Worm (Caenorhabditis elegans): Measurements from ENCODE around the gene W04D2.4.

Gene W04D2.4

ce11 chrV:12540018-12540417 lies 42.5 kb upstream of the W04D2.4 start:
- no peak for TF ChIP-seq snpc-4 (tag; optimal IDR thresholded peaks at IDR 0.05)
- TF ChIP-seq elt-1 (tag; optimal IDR thresholded peaks at IDR 0.05; ENCODE audit: borderline replicate concordance, insufficient read depth): no peak
- no peak for TF ChIP-seq hlh-1 (tag; optimal IDR thresholded peaks at IDR 0.05)

- TF ChIP-seq ceh-83 (GFP tag; optimal IDR thresholded peaks at IDR 0.05) (no peak), ces-1 (GFP tag; optimal IDR thresholded peaks at IDR 0.05) (peak; percentile 3)
Measured at ce11 chrV:12538984-12539852, 41.7 kb upstream of the W04D2.4 start.

- TF ChIP-seq unc-120 (tag; optimal IDR thresholded peaks at IDR 0.05; ENCODE audit: poor library complexity, severe bottlenecking) (no peak), snpc-4 (tag; optimal IDR thresholded peaks at IDR 0.05) (no peak), elt-3 (tag; optimal IDR thresholded peaks at IDR 0.05) (no peak), ham-2 (GFP tag; optimal IDR thresholded peaks at IDR 0.05) (no peak), hlh-1 (tag; optimal IDR thresholded peaks at IDR 0.05) (no peak), ceh-83 (GFP tag; optimal IDR thresholded peaks at IDR 0.05) (no peak), nhr-76 (tag; optimal IDR thresholded peaks at IDR 0.05) (no peak), nhr-28 (tag; optimal IDR thresholded peaks at IDR 0.05) (no peak), ceh-39 (tag; optimal IDR thresholded peaks at IDR 0.05) (no peak), lin-32 (GFP tag; optimal IDR thresholded peaks at IDR 0.05) (no peak), drap-1 (GFP tag; optimal IDR thresholded peaks at IDR 0.05) (no peak)
Measured at ce11 chrV:12537505-12537904, 40.0 kb upstream of the W04D2.4 start.

- no peak for TF ChIP-seq tbx-8 (GFP tag; optimal IDR thresholded peaks at IDR 0.05)
- no peak for TF ChIP-seq nhr-2 (tag; optimal IDR thresholded peaks at IDR 0.05)
- TF ChIP-seq snpc-4 (tag; optimal IDR thresholded peaks at IDR 0.05): no peak
- TF ChIP-seq nhr-237 (tag; optimal IDR thresholded peaks at IDR 0.05): no peak
- TF ChIP-seq nhr-12 (tag; optimal IDR thresholded peaks at IDR 0.05): no peak
- TF ChIP-seq pha-4 (tag; optimal IDR thresholded peaks at IDR 0.05): no peak
Measured at ce11 chrV:12536409-12537038, 39.0 kb upstream of the W04D2.4 start.

- TF ChIP-seq ceh-39 (tag; optimal IDR thresholded peaks at IDR 0.05) (no peak), ztf-11 (tag; optimal IDR thresholded peaks at IDR 0.05) (no peak), elt-3 (tag; optimal IDR thresholded peaks at IDR 0.05) (no peak), unc-62 (GFP tag; optimal IDR thresholded peaks at IDR 0.05) (no peak), elt-1 (tag; optimal IDR thresholded peaks at IDR 0.05; ENCODE audit: borderline replicate concordance, insufficient read depth) (no peak), cnd-1 (tag; optimal IDR thresholded peaks at IDR 0.05) (no peak), mep-1 (tag; optimal IDR thresholded peaks at IDR 0.05) (no peak), pha-4 (tag; optimal IDR thresholded peaks at IDR 0.05) (no peak), unc-120 (tag; optimal IDR thresholded peaks at IDR 0.05; ENCODE audit: poor library complexity, severe bottlenecking) (no peak), mab-5 (tag; optimal IDR thresholded peaks at IDR 0.05) (no peak), snpc-4 (tag; optimal IDR thresholded peaks at IDR 0.05) (no peak), nhr-28 (tag; optimal IDR thresholded peaks at IDR 0.05) (no peak), hlh-1 (tag; optimal IDR thresholded peaks at IDR 0.05) (no peak), unc-39 (tag; optimal IDR thresholded peaks at IDR 0.05) (no peak), ham-2 (GFP tag; optimal IDR thresholded peaks at IDR 0.05) (no peak)
Measured at ce11 chrV:12534941-12535340, 37.4 kb upstream of the W04D2.4 start.

ce11 chrV:12533635-12534150 lies 36.1 kb upstream of the W04D2.4 start:
- TF ChIP-seq unc-120 (tag; optimal IDR thresholded peaks at IDR 0.05; ENCODE audit: poor library complexity, severe bottlenecking): no peak
- TF ChIP-seq nhr-12 (tag; optimal IDR thresholded peaks at IDR 0.05): no peak

- no peak for TF ChIP-seq lin-32 (GFP tag; optimal IDR thresholded peaks at IDR 0.05)
- TF ChIP-seq blmp-1 (tag; optimal IDR thresholded peaks at IDR 0.05): no peak
- peak; percentile 75 for TF ChIP-seq zip-8 (tag; optimal IDR thresholded peaks at IDR 0.05)
- TF ChIP-seq snpc-4 (tag; optimal IDR thresholded peaks at IDR 0.05): no peak
Measured at ce11 chrV:12532369-12532768, 34.8 kb upstream of the W04D2.4 start.

Data from whole organism, mixed stage, embryonic.